Worm (Caenorhabditis elegans): Measurements from ENCODE around the gene gnrr-5.

ce11 chrV:4407519-4407918 is 47.0 kb downstream of the gnrr-5 start, which contains the start of gene nhr-118:
- TF ChIP-seq nhr-77 (tag; optimal IDR thresholded peaks at IDR 0.05): no peak
- no peak for TF ChIP-seq nhr-11 (tag; optimal IDR thresholded peaks at IDR 0.05)
- no peak for TF ChIP-seq ztf-4 (tag; optimal IDR thresholded peaks at IDR 0.05)
- TF ChIP-seq nhr-6 (tag; optimal IDR thresholded peaks at IDR 0.05): no peak
- no peak for TF ChIP-seq snpc-4 (tag; optimal IDR thresholded peaks at IDR 0.05)
- no peak for TF ChIP-seq nhr-237 (tag; optimal IDR thresholded peaks at IDR 0.05)
- TF ChIP-seq aly-2 (tag; optimal IDR thresholded peaks at IDR 0.05): no peak
